Worm (Caenorhabditis elegans): ENCODE data around the gene C04C3.9.

Gene C04C3.9

ce11 chrIV:3378080-3378804 is 50.1 kb downstream of the C04C3.9 start, which contains the start of gene otub-4:
TSS of gene otub-4 (minus strand) at chrIV:3378130.
- TF ChIP-seq hlh-1 (tag; optimal IDR thresholded peaks at IDR 0.05) (no peak), drap-1 (GFP tag; optimal IDR thresholded peaks at IDR 0.05) (no peak), zip-8 (tag; optimal IDR thresholded peaks at IDR 0.05) (no peak), ceh-83 (GFP tag; optimal IDR thresholded peaks at IDR 0.05) (no peak), tbx-8 (GFP tag; optimal IDR thresholded peaks at IDR 0.05) (no peak)
